Worm (Caenorhabditis elegans) whole organism, mixed stage, embryonic: Measurements from ENCODE around the gene psd-1.

Experiments
- blmp-1 ChIP-seq: fragments of 150-350 bp; optimal IDR thresholded peaks from 2 replicates; lab custom pipeline; 2014; ENCODE audit warnings: missing biosample characterization, missing genetic modification characterization
- drap-1 ChIP-seq: fragments of 200-800 bp; sonication (Bioruptor generic); optimal IDR thresholded peaks from 3 replicates; lab custom pipeline; 2018; ENCODE audit warnings: mild to moderate bottlenecking, missing genetic modification characterization, missing compliant biosample characterization
- elt-1 ChIP-seq: sonication (generic microtip); optimal IDR thresholded peaks from 2 replicates; lab custom pipeline; 2017; ENCODE audit warnings: missing genetic modification characterization, mild to moderate bottlenecking, missing compliant biosample characterization, antibody characterized with exemption, moderate library complexity, borderline replicate concordance; ENCODE audit not compliant: insufficient read depth
- mep-1 ChIP-seq: fragments of 150-350 bp; optimal IDR thresholded peaks from 2 replicates; lab custom pipeline; 2017; ENCODE audit warnings: missing biosample characterization, missing genetic modification reagents, missing genetic modification characterization, inconsistent platforms
- nhr-237 ChIP-seq: fragments of 150-350 bp; optimal IDR thresholded peaks from 2 replicates; lab custom pipeline; 2014; ENCODE audit warnings: missing biosample characterization, missing genetic modification characterization
- snpc-4 ChIP-seq: fragments of 150-350 bp; optimal IDR thresholded peaks from 2 replicates; lab custom pipeline; 2014; ENCODE audit warnings: missing biosample characterization, missing genetic modification characterization
- sptf-1 ChIP-seq: sonication (generic microtip); optimal IDR thresholded peaks from 2 replicates; lab custom pipeline; 2017; ENCODE audit warnings: mild to moderate bottlenecking, missing genetic modification characterization, moderate library complexity, missing compliant biosample characterization

DNA sequence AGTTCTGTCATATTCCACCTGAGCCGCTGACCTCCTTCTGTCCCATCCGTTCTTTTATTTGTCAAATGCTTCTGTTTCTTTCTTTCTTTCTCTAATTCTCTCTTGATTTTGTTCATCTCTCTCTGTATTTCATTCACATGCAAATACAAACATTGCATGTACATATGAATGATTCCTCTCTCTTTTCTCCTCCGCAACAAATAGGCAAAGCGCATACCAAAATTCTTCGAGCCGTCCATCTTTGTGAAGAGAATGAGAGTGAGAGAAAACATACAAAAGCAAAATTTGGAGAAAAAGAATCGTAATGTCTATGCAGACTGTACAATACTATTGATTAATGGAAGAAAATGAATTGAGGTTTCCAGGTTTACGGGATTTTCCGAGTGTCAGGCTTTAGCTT is 42.2 kb upstream of the psd-1 start:
- TF ChIP-seq sptf-1 (tag; lab: Kevin White, UChicago): no peak
- no peak for TF ChIP-seq blmp-1 (tag; lab: Kevin White, UChicago)
- no peak for TF ChIP-seq nhr-237 (tag; lab: Kevin White, UChicago)
- TF ChIP-seq mep-1: no peak
- TF ChIP-seq drap-1 (GFP tag; lab: Kevin White, UChicago): no peak
- no peak for TF ChIP-seq elt-1
- TF ChIP-seq snpc-4 (tag; lab: Kevin White, UChicago): no peak
